ENCODE assay signal across 3 worm cellular contexts in genomic region chrII:5389831-5390323, ce11.
TF ChIP-seq lines count a peak whose summit lies in the region.

Gene ndx-6 (minus strand): TSS chrII:5389881.

TF ChIP-seq in whole organism, L1 larva, 84 proteins besides CTCF, POLR2A, EP300 and RAD21 (continued from another document and continues in another):
- TF ChIP-seq unc-130 (tag; optimal IDR thresholded peaks at IDR 0.05; lab: Kevin White, UChicago) (peak; percentile 83), ama-1 (optimal IDR thresholded peaks at IDR 0.05; lab: Kevin White, UChicago) (peak; percentile 75), swsn-7 (tag; optimal IDR thresholded peaks at IDR 0.05; lab: Kevin White, UChicago) (peak; percentile 87), isw-1 (GFP tag; IDR thresholded peaks at IDR 0.05; lab: Robert Waterston, UW) (peak; percentile 74), fos-1 (tag; optimal IDR thresholded peaks at IDR 0.05; lab: Kevin White, UChicago) (peak; percentile 76), nhr-11 (tag; optimal IDR thresholded peaks at IDR 0.05; lab: Kevin White, UChicago) (peak; percentile 64), ets-5 (GFP tag; IDR thresholded peaks at IDR 0.05; lab: Robert Waterston, UW) (no peak), nhr-90 (tag; optimal IDR thresholded peaks at IDR 0.05; lab: Kevin White, UChicago; ENCODE audit: poor library complexity) (peak; percentile 88), unc-98 (GFP tag; IDR thresholded peaks at IDR 0.05; lab: Robert Waterston, UW) (no peak), egl-13 (tag; optimal IDR thresholded peaks at IDR 0.05; lab: Kevin White, UChicago) (peak; percentile 64), efl-3 (GFP tag; optimal IDR thresholded peaks at IDR 0.05; lab: Kevin White, UChicago) (no peak), sox-4 (tag; optimal IDR thresholded peaks at IDR 0.05; lab: Kevin White, UChicago) (peak; percentile 32), irx-1 (tag; optimal IDR thresholded peaks at IDR 0.05; lab: Kevin White, UChicago) (peak; percentile 47), ceh-90 (tag; optimal IDR thresholded peaks at IDR 0.05; lab: Kevin White, UChicago) (peak; percentile 26), nhr-20 (tag; optimal IDR thresholded peaks at IDR 0.05; lab: Kevin White, UChicago) (peak; percentile 91), lin-15B (tag; optimal IDR thresholded peaks at IDR 0.05; lab: Kevin White, UChicago) (peak; percentile 59), unc-62 (GFP tag; optimal IDR thresholded peaks at IDR 0.05; lab: Kevin White, UChicago) (no peak), mep-1 (tag; optimal IDR thresholded peaks at IDR 0.05; lab: Kevin White, UChicago) (peak; percentile 92), aly-2 (tag; optimal IDR thresholded peaks at IDR 0.05; lab: Kevin White, UChicago) (peak; percentile 82), lin-14 (GFP tag; optimal IDR thresholded peaks at IDR 0.05; lab: Kevin White, UChicago) (peak; percentile 88), dsc-1 (tag; optimal IDR thresholded peaks at IDR 0.05; lab: Kevin White, UChicago) (peak; percentile 88), nhr-71 (tag; optimal IDR thresholded peaks at IDR 0.05; lab: Kevin White, UChicago) (peak; percentile 90), elt-3 (tag; optimal IDR thresholded peaks at IDR 0.05; lab: Kevin White, UChicago) (peak in 2 of 6 experiments; percentile 73 to 87), jun-1 (tag; optimal IDR thresholded peaks at IDR 0.05; lab: Kevin White, UChicago) (peak; percentile 80), ztf-11 (tag; optimal IDR thresholded peaks at IDR 0.05; lab: Kevin White, UChicago) (peak in 1 of 2 experiments; percentile 27), ceh-82 (tag; optimal IDR thresholded peaks at IDR 0.05; lab: Kevin White, UChicago) (peak; percentile 81 to 88 (median 84)), vab-15 (tag; optimal IDR thresholded peaks at IDR 0.05; lab: Kevin White, UChicago) (no peak), lin-39 (tag; optimal IDR thresholded peaks at IDR 0.05; lab: Kevin White, UChicago) (peak; percentile 65), egl-27 (tag; optimal IDR thresholded peaks at IDR 0.05; lab: Kevin White, UChicago) (no peak), nhr-76 (tag; optimal IDR thresholded peaks at IDR 0.05; lab: Kevin White, UChicago) (no peak), nhr-19 (GFP tag; conservative IDR thresholded peaks at IDR 0.05; lab: Robert Waterston, UW) (peak; percentile 87), snpc-4 (tag; optimal IDR thresholded peaks at IDR 0.05; lab: Kevin White, UChicago) (peak; percentile 78), unc-86 (tag; optimal IDR thresholded peaks at IDR 0.05; lab: Kevin White, UChicago) (peak; percentile 76), sptf-1 (tag; optimal IDR thresholded peaks at IDR 0.05; lab: Kevin White, UChicago) (no peak), pax-3 (tag; optimal IDR thresholded peaks at IDR 0.05; lab: Kevin White, UChicago) (peak; percentile 7), snu-23 (GFP tag; optimal IDR thresholded peaks at IDR 0.05; lab: Kevin White, UChicago) (peak; percentile 93), mdl-1 (tag; optimal IDR thresholded peaks at IDR 0.05; lab: Kevin White, UChicago) (peak in 1 of 2 experiments; percentile 65), hlh-4 (tag; optimal IDR thresholded peaks at IDR 0.05; lab: Kevin White, UChicago) (no peak), F16B12.6 (tag; optimal IDR thresholded peaks at IDR 0.05; lab: Kevin White, UChicago) (peak; percentile 67), tbx-2 (tag; optimal IDR thresholded peaks at IDR 0.05; lab: Kevin White, UChicago) (peak; percentile 83), xbp-1 (tag; optimal IDR thresholded peaks at IDR 0.05; lab: Kevin White, UChicago) (peak; percentile 88), hpl-2 (GFP tag; optimal IDR thresholded peaks at IDR 0.05; lab: Kevin White, UChicago) (no peak), fkh-10 (GFP tag; optimal IDR thresholded peaks at IDR 0.05; lab: Kevin White, UChicago) (peak; percentile 46), nhr-77 (tag; optimal IDR thresholded peaks at IDR 0.05; lab: Kevin White, UChicago) (peak; percentile 52)

TF ChIP-seq in whole organism, L3 larva, 47 proteins besides CTCF, POLR2A, EP300 and RAD21 (continued from another document):
- no peak for TF ChIP-seq unc-39 (tag; optimal IDR thresholded peaks at IDR 0.05; lab: Kevin White, UChicago)
- peak; percentile 11 for TF ChIP-seq ceh-82 (tag; optimal IDR thresholded peaks at IDR 0.05; lab: Kevin White, UChicago)
- peak; percentile 57 for TF ChIP-seq skn-1 (tag; optimal IDR thresholded peaks at IDR 0.05; lab: Kevin White, UChicago)
- no peak for TF ChIP-seq fkh-10 (GFP tag; optimal IDR thresholded peaks at IDR 0.05; lab: Kevin White, UChicago)
- TF ChIP-seq ceh-16 (tag; optimal IDR thresholded peaks at IDR 0.05; lab: Kevin White, UChicago) = no peak
- peak; percentile 64 for TF ChIP-seq egl-5 (tag; optimal IDR thresholded peaks at IDR 0.05; lab: Kevin White, UChicago)
- TF ChIP-seq unc-62 (GFP tag; optimal IDR thresholded peaks at IDR 0.05; lab: Kevin White, UChicago) = no peak
- TF ChIP-seq jun-1 (tag; optimal IDR thresholded peaks at IDR 0.05; lab: Kevin White, UChicago) = peak; percentile 71
- peak; percentile 86 for TF ChIP-seq nhr-43 (tag; optimal IDR thresholded peaks at IDR 0.05; lab: Kevin White, UChicago; ENCODE audit: poor library complexity, severe bottlenecking)
- peak; percentile 61 for TF ChIP-seq R02D3.7 (tag; optimal IDR thresholded peaks at IDR 0.05; lab: Kevin White, UChicago)
- TF ChIP-seq hmg-11 (tag; optimal IDR thresholded peaks at IDR 0.05; lab: Kevin White, UChicago) = peak; percentile 51
- TF ChIP-seq tbx-2 (tag; optimal IDR thresholded peaks at IDR 0.05; lab: Kevin White, UChicago) = peak; percentile 66
- TF ChIP-seq lsy-12 (tag; optimal IDR thresholded peaks at IDR 0.05; lab: Kevin White, UChicago) = peak; percentile 26
- no peak for TF ChIP-seq mml-1 (tag; optimal IDR thresholded peaks at IDR 0.05; lab: Kevin White, UChicago)
- peak; percentile 82 for TF ChIP-seq nfya-1 (tag; optimal IDR thresholded peaks at IDR 0.05; lab: Kevin White, UChicago; ENCODE audit: insufficient read depth)
- TF ChIP-seq ceh-9 (tag; optimal IDR thresholded peaks at IDR 0.05; lab: Kevin White, UChicago) = no peak
- peak; percentile 79 for TF ChIP-seq elt-2 (tag; optimal IDR thresholded peaks at IDR 0.05; lab: Kevin White, UChicago)
- no peak for TF ChIP-seq nhr-67 (tag; optimal IDR thresholded peaks at IDR 0.05; lab: Kevin White, UChicago)
- TF ChIP-seq egl-27 (tag; optimal IDR thresholded peaks at IDR 0.05; lab: Kevin White, UChicago) = no peak
- peak; percentile 79 for TF ChIP-seq lin-39 (tag; optimal IDR thresholded peaks at IDR 0.05; lab: Kevin White, UChicago)
- peak; percentile 5 for TF ChIP-seq aly-2 (tag; optimal IDR thresholded peaks at IDR 0.05; lab: Kevin White, UChicago)
- TF ChIP-seq nhr-11 (tag; optimal IDR thresholded peaks at IDR 0.05; lab: Kevin White, UChicago) = no peak
- TF ChIP-seq ztf-11 (tag; optimal IDR thresholded peaks at IDR 0.05; lab: Kevin White, UChicago) = no peak
- TF ChIP-seq nhr-12 (tag; optimal IDR thresholded peaks at IDR 0.05; lab: Kevin White, UChicago) = no peak
- TF ChIP-seq ama-1 (optimal IDR thresholded peaks at IDR 0.05; lab: Kevin White, UChicago) = peak; percentile 73
- no peak for TF ChIP-seq elt-1 (tag; optimal IDR thresholded peaks at IDR 0.05; lab: Kevin White, UChicago)
- no peak for TF ChIP-seq sea-2 (GFP tag; optimal IDR thresholded peaks at IDR 0.05; lab: Kevin White, UChicago)

TF ChIP-seq in whole organism, young adult, 124 proteins besides CTCF, POLR2A, EP300 and RAD21 (continued from another document and continues in another):
- 0 out of 2 replicates have a peak, but pooled peaks have one; percentile 54 for TF ChIP-seq C06A6.2 (GFP tag; conservative IDR thresholded peaks at IDR 0.05; lab: Robert Waterston, UW)
- TF ChIP-seq repo-1 (tag; optimal IDR thresholded peaks at IDR 0.05; lab: Kevin White, UChicago) = peak; percentile 58
- TF ChIP-seq attf-3 (GFP tag; conservative IDR thresholded peaks at IDR 0.05; lab: Robert Waterston, UW) = 0 out of 2 replicates have a peak, but pooled peaks have one; percentile 33
- no peak for TF ChIP-seq F55B11.4 (tag; optimal IDR thresholded peaks at IDR 0.05; lab: Kevin White, UChicago; ENCODE audit: borderline replicate concordance, insufficient read depth)
- no peak for TF ChIP-seq mxl-1 (tag; optimal IDR thresholded peaks at IDR 0.05; lab: Kevin White, UChicago)
- TF ChIP-seq ceh-58 (GFP tag; IDR thresholded peaks at IDR 0.05; lab: Robert Waterston, UW) = no peak
- TF ChIP-seq lin-54 (GFP tag; optimal IDR thresholded peaks at IDR 0.05; lab: Kevin White, UChicago) = peak; percentile 98
- TF ChIP-seq madf-10 (tag; optimal IDR thresholded peaks at IDR 0.05; lab: Kevin White, UChicago) = no peak
- no peak for TF ChIP-seq die-1 (tag; optimal IDR thresholded peaks at IDR 0.05; lab: Kevin White, UChicago)
- TF ChIP-seq B0261.1 (tag; optimal IDR thresholded peaks at IDR 0.05; lab: Kevin White, UChicago) = no peak
- TF ChIP-seq madf-6 (GFP tag; IDR thresholded peaks at IDR 0.05; lab: Robert Waterston, UW) = peak; percentile 73
- TF ChIP-seq Y67H2A.10 (GFP tag; conservative IDR thresholded peaks at IDR 0.05; lab: Robert Waterston, UW) = no peak
- TF ChIP-seq ztf-25 (GFP tag; IDR thresholded peaks at IDR 0.05; lab: Robert Waterston, UW) = no peak
- no peak for TF ChIP-seq rec-8 (tag; optimal IDR thresholded peaks at IDR 0.05; lab: Kevin White, UChicago)
- TF ChIP-seq ccch-3 (GFP tag; optimal IDR thresholded peaks at IDR 0.05; lab: Kevin White, UChicago) = no peak
- TF ChIP-seq aptf-3 (GFP tag; IDR thresholded peaks at IDR 0.05; lab: Robert Waterston, UW) = no peak
- TF ChIP-seq sdz-38 (tag; optimal IDR thresholded peaks at IDR 0.05; lab: Kevin White, UChicago) = no peak
- TF ChIP-seq hsf-1 (GFP tag; IDR thresholded peaks at IDR 0.05; lab: Robert Waterston, UW) = peak; percentile 53; the same call in 1 of the 2 replicates
- TF ChIP-seq somi-1 (GFP tag; optimal IDR thresholded peaks at IDR 0.05; lab: Kevin White, UChicago) = no peak
- TF ChIP-seq let-607 (tag; optimal IDR thresholded peaks at IDR 0.05; lab: Kevin White, UChicago) = peak in 1 of 2 experiments; percentile 52
- no peak for TF ChIP-seq rpc-1 (optimal IDR thresholded peaks at IDR 0.05; lab: Kevin White, UChicago)
- TF ChIP-seq rpc-1 (tag; optimal IDR thresholded peaks at IDR 0.05; lab: Kevin White, UChicago) = no peak
- no peak for TF ChIP-seq ztf-3 (GFP tag; optimal IDR thresholded peaks at IDR 0.05; lab: Kevin White, UChicago)
- peak; percentile 67 for TF ChIP-seq dox-1 (GFP tag; IDR thresholded peaks at IDR 0.05; lab: Robert Waterston, UW)
- no peak for TF ChIP-seq dpff-1 (tag; optimal IDR thresholded peaks at IDR 0.05; lab: Kevin White, UChicago)
- no peak for TF ChIP-seq ets-4 (GFP tag; optimal IDR thresholded peaks at IDR 0.05; lab: Kevin White, UChicago)
- no peak for TF ChIP-seq egrh-3 (GFP tag; IDR thresholded peaks at IDR 0.05; lab: Robert Waterston, UW)
- peak; percentile 43; the same call in 1 of the 2 replicates for TF ChIP-seq hmg-1.2 (GFP tag; IDR thresholded peaks at IDR 0.05; lab: Robert Waterston, UW)
- TF ChIP-seq snpc-1.3 (tag; optimal IDR thresholded peaks at IDR 0.05; lab: Kevin White, UChicago; ENCODE audit: insufficient read depth) = peak; percentile 5
- TF ChIP-seq mel-28 (tag; optimal IDR thresholded peaks at IDR 0.05; lab: Kevin White, UChicago; ENCODE audit: borderline replicate concordance) = no peak
- no peak for TF ChIP-seq fkh-3 (tag; optimal IDR thresholded peaks at IDR 0.05; lab: Kevin White, UChicago)
- peak; percentile 46 for TF ChIP-seq lsl-1 (GFP tag; optimal IDR thresholded peaks at IDR 0.05; lab: Kevin White, UChicago)
- no peak for TF ChIP-seq lsy-27 (tag; optimal IDR thresholded peaks at IDR 0.05; lab: Kevin White, UChicago; ENCODE audit: borderline replicate concordance, insufficient read depth)
- TF ChIP-seq mes-4 (tag; optimal IDR thresholded peaks at IDR 0.05; lab: Kevin White, UChicago) = no peak
- TF ChIP-seq ceh-27 (GFP tag; optimal IDR thresholded peaks at IDR 0.05; lab: Kevin White, UChicago) = peak; percentile 46
- no peak for TF ChIP-seq unc-62 (GFP tag; optimal IDR thresholded peaks at IDR 0.05; lab: Kevin White, UChicago)
- TF ChIP-seq atf-7 (tag; optimal IDR thresholded peaks at IDR 0.05; lab: Kevin White, UChicago) = no peak
- TF ChIP-seq F57C9.4 (tag; optimal IDR thresholded peaks at IDR 0.05; lab: Kevin White, UChicago) = no peak
- TF ChIP-seq nhr-179 (tag; optimal IDR thresholded peaks at IDR 0.05; lab: Kevin White, UChicago) = no peak
- peak; percentile 60; the same call in 1 of the 2 replicates for TF ChIP-seq ceh-100 (GFP tag; IDR thresholded peaks at IDR 0.05; lab: Robert Waterston, UW)
- 0 out of 2 replicates have a peak, but pooled peaks have one; percentile 13 for TF ChIP-seq hmg-20 (GFP tag; IDR thresholded peaks at IDR 0.05; lab: Robert Waterston, UW)
- TF ChIP-seq F23B12.7 (tag; optimal IDR thresholded peaks at IDR 0.05; lab: Kevin White, UChicago; ENCODE audit: insufficient read depth) = no peak
- no peak for TF ChIP-seq F22D6.2 (tag; optimal IDR thresholded peaks at IDR 0.05; lab: Kevin White, UChicago)
- peak; percentile 28 for TF ChIP-seq tlf-1 (GFP tag; optimal IDR thresholded peaks at IDR 0.05; lab: Kevin White, UChicago)
- no peak for TF ChIP-seq sea-2 (GFP tag; IDR thresholded peaks at IDR 0.05; lab: Robert Waterston, UW)
- no peak for TF ChIP-seq B0035.1 (tag; optimal IDR thresholded peaks at IDR 0.05; lab: Kevin White, UChicago)
- TF ChIP-seq nfya-1 (tag; optimal IDR thresholded peaks at IDR 0.05; lab: Kevin White, UChicago; ENCODE audit: borderline replicate concordance, insufficient read depth) = no peak
- TF ChIP-seq K11D2.4 (GFP tag; IDR thresholded peaks at IDR 0.05; lab: Robert Waterston, UW) = peak; percentile 61; the same call in 1 of the 2 replicates
- TF ChIP-seq attf-5 (GFP tag; optimal IDR thresholded peaks at IDR 0.05; lab: Kevin White, UChicago) = peak; percentile 77
- TF ChIP-seq ZK185.1 (tag; optimal IDR thresholded peaks at IDR 0.05; lab: Kevin White, UChicago; ENCODE audit: poor library complexity, severe bottlenecking) = peak; percentile 74
- TF ChIP-seq lin-35 (GFP tag; optimal IDR thresholded peaks at IDR 0.05; lab: Kevin White, UChicago) = peak; percentile 63 to 96 (median 83)
- no peak for TF ChIP-seq gei-17 (GFP tag; optimal IDR thresholded peaks at IDR 0.05; lab: Kevin White, UChicago)
- TF ChIP-seq efl-1 (GFP tag; optimal IDR thresholded peaks at IDR 0.05; lab: Kevin White, UChicago) = peak; percentile 85
- no peak for TF ChIP-seq F37B4.10 (GFP tag; IDR thresholded peaks at IDR 0.05; lab: Robert Waterston, UW)
- no peak for TF ChIP-seq ceh-40 (GFP tag; IDR thresholded peaks at IDR 0.05; lab: Robert Waterston, UW)
- TF ChIP-seq T07F8.4 (tag; optimal IDR thresholded peaks at IDR 0.05; lab: Kevin White, UChicago) = no peak
- TF ChIP-seq madf-3 (GFP tag; IDR thresholded peaks at IDR 0.05; lab: Robert Waterston, UW) = peak; percentile 75; the same call in 1 of the 2 replicates
- peak; percentile 50 for TF ChIP-seq pha-4 (tag; optimal IDR thresholded peaks at IDR 0.05; lab: Kevin White, UChicago)
- TF ChIP-seq snpc-4 (GFP tag; optimal IDR thresholded peaks at IDR 0.05; lab: Kevin White, UChicago) = no peak
- TF ChIP-seq snpc-4 (tag; optimal IDR thresholded peaks at IDR 0.05; lab: Kevin White, UChicago) = peak in 3 of 4 experiments; percentile 49 to 64 (median 54)
- peak; percentile 52; the same call in 1 of the 2 replicates for TF ChIP-seq pbrm-1 (GFP tag; IDR thresholded peaks at IDR 0.05; lab: Robert Waterston, UW)
- TF ChIP-seq tbx-9 (tag; optimal IDR thresholded peaks at IDR 0.05; lab: Kevin White, UChicago; ENCODE audit: borderline replicate concordance) = no peak
- no peak for TF ChIP-seq F52B5.7 (tag; optimal IDR thresholded peaks at IDR 0.05; lab: Kevin White, UChicago)
- TF ChIP-seq Y95B8A.8 (GFP tag; IDR thresholded peaks at IDR 0.05; lab: Robert Waterston, UW) = 0 out of 2 replicates have a peak, but pooled peaks have one; percentile 51
- TF ChIP-seq F57A8.1 (GFP tag; optimal IDR thresholded peaks at IDR 0.05; lab: Kevin White, UChicago) = peak; percentile 14
- TF ChIP-seq hlh-12 (tag; optimal IDR thresholded peaks at IDR 0.05; lab: Kevin White, UChicago) = no peak
- no peak for TF ChIP-seq ztf-6 (GFP tag; IDR thresholded peaks at IDR 0.05; lab: Robert Waterston, UW)
- no peak for TF ChIP-seq akir-1 (GFP tag; optimal IDR thresholded peaks at IDR 0.05; lab: Kevin White, UChicago)
- no peak for TF ChIP-seq ceh-79 (tag; optimal IDR thresholded peaks at IDR 0.05; lab: Kevin White, UChicago)
